Fruit fly (Drosophila melanogaster): ENCODE data around the gene Ugt307A1.

Ugt307A1 gene

dm6 chr2L:7042150-7042811 lies 25.5 kb upstream of the Ugt307A1 start (continued):
- peak; percentile 83 for TF ChIP-seq MBD-R2 (GFP tag; IDR thresholded peaks at IDR 0.05)
- TF ChIP-seq chif (GFP tag; optimal IDR thresholded peaks at IDR 0.05): peak in 1 of 2 experiments; percentile 2
- TF ChIP-seq gsb (GFP tag; IDR thresholded peaks at IDR 0.05): peak; percentile 26; the same call in 1 of the 2 replicates
- no peak for TF ChIP-seq CG3407 (GFP tag; optimal IDR thresholded peaks at IDR 0.05)
- peak; percentile 65; the same call in 2 of the 3 replicates for TF ChIP-seq Mrtf (GFP tag; IDR thresholded peaks at IDR 0.05)
- TF ChIP-seq Rx (GFP tag; IDR thresholded peaks at IDR 0.05): peak; percentile 26; the same call in 1 of the 2 replicates
- TF ChIP-seq jing (GFP tag; optimal IDR thresholded peaks at IDR 0.05): no peak
- TF ChIP-seq CG2120 (GFP tag; optimal IDR thresholded peaks at IDR 0.05): peak; percentile 66
- peak; percentile 47 for TF ChIP-seq cg (GFP tag; optimal IDR thresholded peaks at IDR 0.05)
- peak; percentile 15; the same call in 1 of the 2 replicates for TF ChIP-seq CG6272 (GFP tag; IDR thresholded peaks at IDR 0.05)
- peak; percentile 51 for TF ChIP-seq CG13123 (GFP tag; optimal IDR thresholded peaks at IDR 0.05)
- peak; percentile 28 for TF ChIP-seq fu2 (GFP tag; optimal IDR thresholded peaks at IDR 0.05)
- peak; percentile 72 for TF ChIP-seq Sry-δ (GFP tag; optimal IDR thresholded peaks at IDR 0.05)
- no peak for TF ChIP-seq CG2199 (GFP tag; IDR thresholded peaks at IDR 0.05)
- TF ChIP-seq Ptx1 (GFP tag; IDR thresholded peaks at IDR 0.05): peak; percentile 68
- TF ChIP-seq zen2 (GFP tag; IDR thresholded peaks at IDR 0.05; ENCODE audit: partially characterized antibody): peak; percentile 49
- TF ChIP-seq danr (GFP tag; IDR thresholded peaks at IDR 0.05): 0 out of 2 replicates have a peak, but pooled peaks have one; percentile 11
- TF ChIP-seq gfzf (GFP tag; optimal IDR thresholded peaks at IDR 0.05): peak; percentile 27
- no peak for TF ChIP-seq GATAe (GFP tag; conservative IDR thresholded peaks at IDR 0.05)
- no peak for TF ChIP-seq dan (GFP tag; IDR thresholded peaks at IDR 0.05)
- peak; percentile 36 for TF ChIP-seq al (GFP tag; IDR thresholded peaks at IDR 0.05)
- peak; percentile 68 for TF ChIP-seq Ets65A (GFP tag)
- TF ChIP-seq CTCF (GFP tag; optimal IDR thresholded peaks at IDR 0.05): no peak
- peak; percentile 92 for TF ChIP-seq crol (GFP tag; IDR thresholded peaks at IDR 0.05)
- no peak for TF ChIP-seq Hr78 (GFP tag; optimal IDR thresholded peaks at IDR 0.05)
- peak; percentile 78 for TF ChIP-seq CG10543 (GFP tag; optimal IDR thresholded peaks at IDR 0.05)
- TF ChIP-seq sr (GFP tag; IDR thresholded peaks at IDR 0.05): peak; percentile 6; the same call in 1 of the 3 replicates
- peak; percentile 40 for TF ChIP-seq Aef1 (GFP tag; IDR thresholded peaks at IDR 0.05)
- TF ChIP-seq HmgZ (tag; optimal IDR thresholded peaks at IDR 0.05): peak; percentile 96
- TF ChIP-seq Dfd (GFP tag; optimal IDR thresholded peaks at IDR 0.05): no peak
- no peak for TF ChIP-seq cad (GFP tag; optimal IDR thresholded peaks at IDR 0.05)
- no peak for TF ChIP-seq CG10654 (GFP tag; optimal IDR thresholded peaks at IDR 0.05)
- TF ChIP-seq fd102C (GFP tag; optimal IDR thresholded peaks at IDR 0.05): no peak
- TF ChIP-seq ato (GFP tag; IDR thresholded peaks at IDR 0.05; ENCODE audit: partially characterized antibody): peak; percentile 91
- no peak for TF ChIP-seq CG11560 (tag; IDR thresholded peaks at IDR 0.05)
- no peak for TF ChIP-seq Atf6 (GFP tag; IDR thresholded peaks at IDR 0.05)
- TF ChIP-seq Lpt (GFP tag; optimal IDR thresholded peaks at IDR 0.05): no peak
- peak; percentile 57 for TF ChIP-seq CG17385 (GFP tag; optimal IDR thresholded peaks at IDR 0.05)
- TF ChIP-seq cato (GFP tag; optimal IDR thresholded peaks at IDR 0.05; ENCODE audit: borderline replicate concordance): no peak
- TF ChIP-seq CG32532 (GFP tag; IDR thresholded peaks at IDR 0.05): peak; percentile 54
- no peak for TF ChIP-seq slp2 (GFP tag; optimal IDR thresholded peaks at IDR 0.05)
- TF ChIP-seq Opbp (GFP tag; IDR thresholded peaks at IDR 0.05; ENCODE audit: partially characterized antibody): peak; percentile 70; the same call in 2 of the 3 replicates
- TF ChIP-seq Camta (GFP tag; optimal IDR thresholded peaks at IDR 0.05): no peak
- peak; percentile 59 for TF ChIP-seq HLH3B (GFP tag; IDR thresholded peaks at IDR 0.05)
- no peak for TF ChIP-seq Trl (optimal IDR thresholded peaks at IDR 0.05)
- TF ChIP-seq Trl (GFP tag; optimal IDR thresholded peaks at IDR 0.05): peak; percentile 50
- peak; percentile 23 for TF ChIP-seq Dek (tag; optimal IDR thresholded peaks at IDR 0.05)
- TF ChIP-seq ci (GFP tag; IDR thresholded peaks at IDR 0.05): peak; percentile 89
- TF ChIP-seq crp (GFP tag; optimal IDR thresholded peaks at IDR 0.05): peak; percentile 99 to 100
- peak; percentile 32 for TF ChIP-seq pum (GFP tag; optimal IDR thresholded peaks at IDR 0.05)
- peak; percentile 47; the same call in 1 of the 2 replicates for TF ChIP-seq inv (GFP tag; IDR thresholded peaks at IDR 0.05; ENCODE audit: partially characterized antibody)
